Worm (Caenorhabditis elegans): ENCODE measurements around the gene fbxa-194.

The fbxa-194 gene

DNA sequence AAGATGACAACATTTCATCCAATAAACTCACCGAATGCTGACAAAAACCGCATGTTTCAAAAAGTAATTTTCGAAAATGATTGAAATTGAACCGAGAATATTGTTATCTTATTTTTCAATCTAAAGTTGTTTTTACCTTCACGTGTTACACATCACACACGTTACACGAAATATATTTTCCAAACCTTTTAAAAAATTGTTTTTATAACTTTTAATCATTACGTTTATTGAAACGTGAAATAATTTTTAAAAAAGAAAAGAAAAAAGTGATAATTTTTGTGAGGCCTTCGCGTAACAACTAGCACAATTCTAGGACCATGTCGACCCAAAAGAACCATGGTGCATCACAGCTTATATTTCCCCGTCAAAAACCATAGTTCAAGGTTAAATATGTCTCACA, 16.4 kb upstream of the fbxa-194 start, which contains the start of gene M162.7:
Gene M162.7, minus strand, starts transcription at position 101 of the 400 bp plus-strand sequence.
- TF ChIP-seq ets-7 (tag; optimal IDR thresholded peaks at IDR 0.05) (no peak), hmg-4 (GFP tag; optimal IDR thresholded peaks at IDR 0.05) (no peak), pes-1 (GFP tag; IDR thresholded peaks at IDR 0.05) (no peak)

ce11 chrV:19790248-19790647, 11.7 kb upstream of the fbxa-194 start:
- TF ChIP-seq hmg-4 (GFP tag; optimal IDR thresholded peaks at IDR 0.05) (no peak), flt-1 (GFP tag; IDR thresholded peaks at IDR 0.05) (no peak), hmbx-1 (tag; optimal IDR thresholded peaks at IDR 0.05) (no peak), tra-4 (tag; optimal IDR thresholded peaks at IDR 0.05) (no peak), F13C5.2 (tag; optimal IDR thresholded peaks at IDR 0.05) (no peak), ets-7 (tag; optimal IDR thresholded peaks at IDR 0.05) (no peak), scrt-1 (GFP tag; IDR thresholded peaks at IDR 0.05) (no peak), ama-1 (optimal IDR thresholded peaks at IDR 0.05) (no peak), tbx-11 (GFP tag; IDR thresholded peaks at IDR 0.05) (no peak), ceh-36 (tag; optimal IDR thresholded peaks at IDR 0.05) (no peak), sea-1 (GFP tag; conservative IDR thresholded peaks at IDR 0.05) (no peak), hnd-1 (tag; optimal IDR thresholded peaks at IDR 0.05) (no peak), tbx-37 (GFP tag; conservative IDR thresholded peaks at IDR 0.05) (no peak)

DNA sequence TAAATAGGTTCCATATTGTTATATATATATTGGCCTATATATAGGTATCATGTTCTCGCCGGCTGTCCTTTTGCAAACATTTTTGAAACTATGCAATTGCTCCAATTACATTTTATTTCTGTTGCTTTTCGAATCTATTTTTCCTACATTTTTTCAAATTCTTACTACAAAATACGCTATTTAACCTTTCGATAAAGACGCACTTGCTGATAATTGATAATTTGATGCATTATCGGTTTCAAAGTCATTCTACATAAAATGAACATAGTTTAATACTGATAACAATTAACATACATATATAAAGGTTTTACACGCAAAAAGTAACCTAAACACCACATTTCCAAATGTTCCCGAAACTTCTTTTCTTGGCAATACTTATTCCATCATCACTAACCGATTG, 9.9 kb upstream of the fbxa-194 start, which contains the start of gene clec-258:
Gene clec-258, plus strand, starts transcription at position 81 of the 400 bp plus-strand sequence.
- TF ChIP-seq F13C5.2 (tag; optimal IDR thresholded peaks at IDR 0.05) (no peak), aly-1 (tag; optimal IDR thresholded peaks at IDR 0.05) (no peak), B0310.2 (tag; optimal IDR thresholded peaks at IDR 0.05) (no peak), scrt-1 (GFP tag; IDR thresholded peaks at IDR 0.05) (no peak), pes-1 (GFP tag; IDR thresholded peaks at IDR 0.05) (no peak), ets-7 (tag; optimal IDR thresholded peaks at IDR 0.05) (no peak), hmg-4 (GFP tag; optimal IDR thresholded peaks at IDR 0.05) (no peak), ceh-13 (GFP tag; optimal IDR thresholded peaks at IDR 0.05) (no peak), flt-1 (GFP tag; IDR thresholded peaks at IDR 0.05) (no peak), sea-1 (GFP tag; conservative IDR thresholded peaks at IDR 0.05) (no peak), ceh-36 (tag; optimal IDR thresholded peaks at IDR 0.05) (no peak), tbx-37 (GFP tag; conservative IDR thresholded peaks at IDR 0.05) (no peak), ama-1 (optimal IDR thresholded peaks at IDR 0.05) (no peak), hnd-1 (tag; optimal IDR thresholded peaks at IDR 0.05) (no peak), tra-4 (tag; optimal IDR thresholded peaks at IDR 0.05) (no peak), tbx-11 (GFP tag; IDR thresholded peaks at IDR 0.05) (no peak), hmbx-1 (tag; optimal IDR thresholded peaks at IDR 0.05) (no peak)

ce11 chrV:19783829-19784228, 5.3 kb upstream of the fbxa-194 start, which contains the start of gene srt-45:
TSS of gene srt-45 (plus strand) at chrV:19784129.
- TF ChIP-seq aly-1 (tag; optimal IDR thresholded peaks at IDR 0.05) = no peak
- TF ChIP-seq tbx-11 (GFP tag; IDR thresholded peaks at IDR 0.05) = no peak
- no peak for TF ChIP-seq ets-7 (tag; optimal IDR thresholded peaks at IDR 0.05)
- TF ChIP-seq ama-1 (optimal IDR thresholded peaks at IDR 0.05) = no peak
- TF ChIP-seq hnd-1 (tag; optimal IDR thresholded peaks at IDR 0.05) = no peak
- TF ChIP-seq ceh-13 (GFP tag; optimal IDR thresholded peaks at IDR 0.05) = no peak
- TF ChIP-seq sea-1 (GFP tag; conservative IDR thresholded peaks at IDR 0.05) = no peak
- TF ChIP-seq hmg-4 (GFP tag; optimal IDR thresholded peaks at IDR 0.05) = no peak
- TF ChIP-seq B0310.2 (tag; optimal IDR thresholded peaks at IDR 0.05) = no peak
- no peak for TF ChIP-seq hmbx-1 (tag; optimal IDR thresholded peaks at IDR 0.05)
- no peak for TF ChIP-seq F13C5.2 (tag; optimal IDR thresholded peaks at IDR 0.05)
- no peak for TF ChIP-seq pes-1 (GFP tag; IDR thresholded peaks at IDR 0.05)
- TF ChIP-seq ceh-36 (tag; optimal IDR thresholded peaks at IDR 0.05) = no peak
- TF ChIP-seq scrt-1 (GFP tag; IDR thresholded peaks at IDR 0.05) = no peak
- TF ChIP-seq tra-4 (tag; optimal IDR thresholded peaks at IDR 0.05) = no peak
- TF ChIP-seq tbx-37 (GFP tag; conservative IDR thresholded peaks at IDR 0.05) = no peak

DNA sequence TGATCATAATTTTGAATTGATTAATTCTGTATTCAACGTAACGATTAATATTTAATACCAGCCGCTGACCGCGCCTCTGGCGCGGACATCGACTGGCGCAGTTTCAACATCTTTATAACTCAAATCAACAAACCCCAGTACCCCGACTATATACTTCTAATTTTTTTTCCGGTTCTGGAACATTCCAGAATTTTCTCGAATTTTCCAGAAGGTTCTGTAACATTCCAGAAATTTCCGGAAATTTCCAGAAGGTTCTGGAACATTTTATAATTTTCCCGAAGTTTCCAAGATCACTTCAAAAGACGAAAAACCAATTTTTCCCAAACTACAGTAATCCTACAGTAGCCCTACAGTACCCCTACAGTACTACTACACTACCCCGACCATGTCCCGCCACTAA, 712 bp upstream of the fbxa-194 start:
- TF ChIP-seq hmbx-1 (tag; optimal IDR thresholded peaks at IDR 0.05) (no peak), tbx-37 (GFP tag; conservative IDR thresholded peaks at IDR 0.05) (no peak), tra-4 (tag; optimal IDR thresholded peaks at IDR 0.05) (no peak), flt-1 (GFP tag; IDR thresholded peaks at IDR 0.05) (no peak), pes-1 (GFP tag; IDR thresholded peaks at IDR 0.05) (no peak), B0310.2 (tag; optimal IDR thresholded peaks at IDR 0.05) (no peak), ceh-36 (tag; optimal IDR thresholded peaks at IDR 0.05) (no peak), ceh-13 (GFP tag; optimal IDR thresholded peaks at IDR 0.05) (no peak), tbx-11 (GFP tag; IDR thresholded peaks at IDR 0.05) (no peak), hnd-1 (tag; optimal IDR thresholded peaks at IDR 0.05) (no peak), F13C5.2 (tag; optimal IDR thresholded peaks at IDR 0.05) (no peak), hmg-4 (GFP tag; optimal IDR thresholded peaks at IDR 0.05) (no peak)

- no peak for TF ChIP-seq ceh-36 (tag; optimal IDR thresholded peaks at IDR 0.05)
- TF ChIP-seq tbx-37 (GFP tag; conservative IDR thresholded peaks at IDR 0.05) = no peak
- no peak for TF ChIP-seq ets-7 (tag; optimal IDR thresholded peaks at IDR 0.05)
Observed at ce11 chrV:19777227-19777626, 1.3 kb downstream of the fbxa-194 start, which contains the start of gene fbxa-118. TSS of gene fbxa-118 (minus strand) at chrV:19777327.

- TF ChIP-seq B0310.2 (tag; optimal IDR thresholded peaks at IDR 0.05) = no peak
- no peak for TF ChIP-seq hnd-1 (tag; optimal IDR thresholded peaks at IDR 0.05)
- no peak for TF ChIP-seq sea-1 (GFP tag; conservative IDR thresholded peaks at IDR 0.05)
- TF ChIP-seq flt-1 (GFP tag; IDR thresholded peaks at IDR 0.05) = no peak
- TF ChIP-seq F13C5.2 (tag; optimal IDR thresholded peaks at IDR 0.05) = no peak
- no peak for TF ChIP-seq ceh-36 (tag; optimal IDR thresholded peaks at IDR 0.05)
- TF ChIP-seq pes-1 (GFP tag; IDR thresholded peaks at IDR 0.05) = no peak
- TF ChIP-seq ets-7 (tag; optimal IDR thresholded peaks at IDR 0.05) = no peak
- TF ChIP-seq hmg-4 (GFP tag; optimal IDR thresholded peaks at IDR 0.05) = no peak
- no peak for TF ChIP-seq aly-1 (tag; optimal IDR thresholded peaks at IDR 0.05)
- no peak for TF ChIP-seq ceh-13 (GFP tag; optimal IDR thresholded peaks at IDR 0.05)
- no peak for TF ChIP-seq hmbx-1 (tag; optimal IDR thresholded peaks at IDR 0.05)
- TF ChIP-seq scrt-1 (GFP tag; IDR thresholded peaks at IDR 0.05) = no peak
- no peak for TF ChIP-seq tbx-11 (GFP tag; IDR thresholded peaks at IDR 0.05)
Observed at ce11 chrV:19771660-19772059, 6.8 kb downstream of the fbxa-194 start, which contains the start of gene M162.15. TSS of gene M162.15 (minus strand) at chrV:19771760.

Measured in whole organism, early embryonic.